Fruit fly (Drosophila melanogaster) whole organism, prepupa: ENCODE data around the gene CG7497.

Source experiments
- Blimp-1 ChIP-seq: fragments of 200-800 bp; sonication (Bioruptor generic); optimal IDR thresholded peaks from 3 replicates; lab custom pipeline; 2017; ENCODE audit warnings: missing biosample characterization, missing genetic modification characterization, mild to moderate bottlenecking, moderate library complexity, missing genetic modification reagents
- CG10631 ChIP-seq: fragments of 200-800 bp; sonication (Bioruptor generic); optimal IDR thresholded peaks from 2 replicates; lab custom pipeline; 2016; ENCODE audit warnings: missing biosample characterization, missing genetic modification characterization
- CG11294 ChIP-seq: fragments of 200-800 bp; sonication (Bioruptor generic); IDR thresholded peaks from 2 replicates; pipeline ENCODE4 v1.3.6; 2022; ENCODE audit warnings: missing biosample characterization, missing genetic modification characterization
- CG11762 ChIP-seq: fragments of 200-800 bp; sonication (Bioruptor generic); optimal IDR thresholded peaks from 3 replicates; lab custom pipeline; 2016; ENCODE audit warnings: missing biosample characterization, missing genetic modification characterization; ENCODE audit not compliant: insufficient read depth
- CG11902 ChIP-seq: fragments of 200-800 bp; sonication (Bioruptor generic); optimal IDR thresholded peaks from 3 replicates; lab custom pipeline; 2016; ENCODE audit warnings: missing biosample characterization, missing genetic modification characterization
- CG15336 ChIP-seq: fragments of 200-800 bp; sonication (Bioruptor generic); IDR thresholded peaks from 2 replicates; pipeline ENCODE4 v1.3.6; 2022; ENCODE audit warnings: missing biosample characterization, missing genetic modification characterization
- CG1621 ChIP-seq: fragments of 200-800 bp; sonication (Bioruptor generic); optimal IDR thresholded peaks from 3 replicates; lab custom pipeline; 2018; ENCODE audit warnings: missing biosample characterization, mild to moderate bottlenecking, missing genetic modification characterization
- CG16779 ChIP-seq: fragments of 200-800 bp; sonication (Bioruptor generic); optimal IDR thresholded peaks from 3 replicates; lab custom pipeline; 2017; ENCODE audit warnings: missing biosample characterization, mild to moderate bottlenecking, missing genetic modification characterization
- CG3032 ChIP-seq: fragments of 200-800 bp; optimal IDR thresholded peaks from 2 replicates; lab custom pipeline; 2019; ENCODE audit warnings: missing biosample characterization, mild to moderate bottlenecking, missing genetic modification characterization, moderate library complexity
- CG31627 ChIP-seq: fragments of 200-800 bp; sonication (Bioruptor generic); optimal IDR thresholded peaks from 3 replicates; lab custom pipeline; 2016; ENCODE audit warnings: missing biosample characterization, missing genetic modification characterization
- CG32006 ChIP-seq: fragments of 200-800 bp; sonication (Bioruptor generic); optimal IDR thresholded peaks from 3 replicates; lab custom pipeline; 2017; ENCODE audit warnings: missing biosample characterization, mild to moderate bottlenecking, missing genetic modification characterization
- CG34406 ChIP-seq: fragments of 200-800 bp; sonication (Bioruptor generic); optimal IDR thresholded peaks from 3 replicates; lab custom pipeline; 2016; ENCODE audit warnings: missing biosample characterization, missing genetic modification characterization
- CG3919 ChIP-seq: fragments of 200-800 bp; sonication (Bioruptor generic); optimal IDR thresholded peaks from 3 replicates; lab custom pipeline; 2016; ENCODE audit warnings: missing biosample characterization, missing genetic modification characterization
- CG4318 ChIP-seq: fragments of 200-800 bp; sonication (Bioruptor generic); optimal IDR thresholded peaks from 3 replicates; lab custom pipeline; 2017; ENCODE audit warnings: missing biosample characterization, mild to moderate bottlenecking, missing genetic modification characterization
- CG6163 ChIP-seq: fragments of 200-800 bp; sonication (Bioruptor generic); IDR thresholded peaks from 3 replicates; pipeline ENCODE4 v1.3.6; 2022; ENCODE audit warnings: missing biosample characterization, missing genetic modification characterization
- CG6276 ChIP-seq: fragments of 200-800 bp; sonication (Bioruptor generic); optimal IDR thresholded peaks from 2 replicates; lab custom pipeline; 2017; ENCODE audit warnings: missing biosample characterization, mild to moderate bottlenecking, missing genetic modification characterization
- CG6808 ChIP-seq: fragments of 200-800 bp; sonication (Bioruptor generic); optimal IDR thresholded peaks from 3 replicates; lab custom pipeline; 2017; ENCODE audit warnings: missing biosample characterization, missing genetic modification characterization, mild to moderate bottlenecking, moderate library complexity, missing genetic modification reagents
- CG6854 ChIP-seq: fragments of 200-800 bp; sonication (Bioruptor generic); optimal IDR thresholded peaks from 2 replicates; lab custom pipeline; 2017; ENCODE audit warnings: missing biosample characterization, mild to moderate bottlenecking, missing genetic modification characterization
- CG8119 ChIP-seq: fragments of 200-800 bp; sonication (Bioruptor generic); IDR thresholded peaks from 3 replicates; pipeline ENCODE4 v1.3.6; 2022; ENCODE audit warnings: missing biosample characterization, missing genetic modification characterization
- CG8319 ChIP-seq: fragments of 200-800 bp; sonication (Bioruptor generic); optimal IDR thresholded peaks from 3 replicates; lab custom pipeline; 2016; ENCODE audit warnings: missing biosample characterization, missing genetic modification characterization
- CG8632 ChIP-seq: fragments of 200-800 bp; sonication (Bioruptor generic); optimal IDR thresholded peaks from 3 replicates; lab custom pipeline; 2016; ENCODE audit warnings: missing biosample characterization, missing genetic modification characterization
- Eip78C ChIP-seq: fragments of 200-800 bp; sonication (Bioruptor generic); peaks from one replicate; lab custom pipeline; 2016; ENCODE audit warnings: missing biosample characterization, missing genetic modification characterization
- Gug ChIP-seq: fragments of 200-800 bp; sonication (Bioruptor generic); IDR thresholded peaks from 2 replicates; pipeline ENCODE4 v1.3.6; 2022; ENCODE audit warnings: missing biosample characterization, missing genetic modification characterization
- Hr38 ChIP-seq: sonication (Bioruptor generic); optimal IDR thresholded peaks from 2 replicates; lab custom pipeline; 2016; ENCODE audit warnings: missing biosample characterization, missing genetic modification characterization
- Lpt ChIP-seq: fragments of 200-800 bp; sonication (Bioruptor generic); optimal IDR thresholded peaks from 3 replicates; lab custom pipeline; 2016; ENCODE audit warnings: missing biosample characterization, missing genetic modification characterization
- Met ChIP-seq: fragments of 200-800 bp; sonication (Bioruptor generic); optimal IDR thresholded peaks from 3 replicates; lab custom pipeline; 2016; ENCODE audit warnings: missing biosample characterization, missing genetic modification characterization
- OdsH ChIP-seq: fragments of 200-800 bp; sonication (Bioruptor generic); optimal IDR thresholded peaks from 3 replicates; lab custom pipeline; 2016; ENCODE audit warnings: missing biosample characterization, missing genetic modification characterization
- Smox ChIP-seq: fragments of 200-800 bp; sonication (Bioruptor generic); optimal IDR thresholded peaks from 3 replicates; lab custom pipeline; 2016; ENCODE audit warnings: missing biosample characterization, missing genetic modification characterization
- Sox14 ChIP-seq: fragments of 200-800 bp; sonication (Bioruptor generic); optimal IDR thresholded peaks from 3 replicates; lab custom pipeline; 2016; ENCODE audit warnings: missing biosample characterization, missing genetic modification characterization
- Sox15 ChIP-seq: fragments of 200-800 bp; sonication (Bioruptor generic); optimal IDR thresholded peaks from 3 replicates; lab custom pipeline; 2016; ENCODE audit warnings: missing biosample characterization, missing genetic modification characterization
- achi ChIP-seq: fragments of 200-800 bp; sonication (Bioruptor generic); optimal IDR thresholded peaks from 3 replicates; lab custom pipeline; 2016; ENCODE audit warnings: missing biosample characterization, missing genetic modification characterization
- acj6 ChIP-seq: fragments of 200-800 bp; sonication (Bioruptor generic); optimal IDR thresholded peaks from 3 replicates; lab custom pipeline; 2016; ENCODE audit warnings: missing biosample characterization, missing genetic modification characterization
- cyc ChIP-seq: fragments of 200-800 bp; sonication (Bioruptor generic); optimal IDR thresholded peaks from 3 replicates; lab custom pipeline; 2016; ENCODE audit warnings: missing biosample characterization, missing genetic modification characterization
- dac ChIP-seq: fragments of 200-800 bp; sonication (Bioruptor generic); optimal IDR thresholded peaks from 2 replicates; lab custom pipeline; 2017; ENCODE audit warnings: missing biosample characterization, mild to moderate bottlenecking, missing genetic modification characterization
- dsx ChIP-seq: fragments of 200-800 bp; optimal IDR thresholded peaks from 3 replicates; lab custom pipeline; 2019; ENCODE audit warnings: missing biosample characterization, mild to moderate bottlenecking, missing genetic modification characterization, moderate library complexity; ENCODE audit not compliant: poor library complexity, severe bottlenecking
- eg ChIP-seq: fragments of 200-800 bp; sonication (Bioruptor generic); IDR thresholded peaks from 3 replicates; pipeline ENCODE4 v1.3.6; 2022; ENCODE audit warnings: missing biosample characterization, missing genetic modification characterization
- esn ChIP-seq: fragments of 200-800 bp; sonication (Bioruptor generic); optimal IDR thresholded peaks from 2 replicates; lab custom pipeline; 2016; ENCODE audit warnings: missing biosample characterization, mild to moderate bottlenecking, missing genetic modification characterization, moderate library complexity
- fd85E ChIP-seq: fragments of 200-800 bp; sonication (Bioruptor generic); optimal IDR thresholded peaks from 3 replicates; lab custom pipeline; 2016; ENCODE audit warnings: missing biosample characterization, missing genetic modification characterization
- fkh ChIP-seq: fragments of 200-800 bp; sonication (Bioruptor generic); optimal IDR thresholded peaks from 3 replicates; lab custom pipeline; 2017; ENCODE audit warnings: missing biosample characterization, mild to moderate bottlenecking, missing genetic modification characterization, moderate library complexity
- lz ChIP-seq: fragments of 200-800 bp; sonication (Bioruptor generic); optimal IDR thresholded peaks from 3 replicates; lab custom pipeline; 2016; ENCODE audit warnings: missing biosample characterization, missing genetic modification characterization
- net ChIP-seq: fragments of 200-800 bp; sonication (Bioruptor generic); optimal IDR thresholded peaks from 3 replicates; lab custom pipeline; 2016; ENCODE audit warnings: missing biosample characterization, missing genetic modification characterization
- pdm3 ChIP-seq: fragments of 200-800 bp; sonication (Bioruptor generic); optimal IDR thresholded peaks from 3 replicates; lab custom pipeline; 2016; ENCODE audit warnings: missing biosample characterization, missing genetic modification characterization
- spab ChIP-seq: fragments of 200-800 bp; sonication (Bioruptor generic); optimal IDR thresholded peaks from 2 replicates; lab custom pipeline; 2017; ENCODE audit warnings: missing biosample characterization, mild to moderate bottlenecking, missing genetic modification characterization, missing genetic modification reagents
- ss ChIP-seq, 2 experiments: fragments of 200-800 bp; sonication (Bioruptor generic); optimal IDR thresholded peaks; 2 replicates in 1 of 2; 3 replicates in 1 of 2; lab custom pipeline; 2017 to 2018; ENCODE audit warnings: mild to moderate bottlenecking in 2 of 2, missing biosample characterization in 2 of 2, missing genetic modification characterization in 2 of 2, moderate library complexity in 1 of 2
- svp ChIP-seq: fragments of 200-800 bp; sonication (Bioruptor generic); peaks from one replicate; lab custom pipeline; 2016; ENCODE audit warnings: missing biosample characterization, missing genetic modification characterization
- topi ChIP-seq: fragments of 200-800 bp; sonication (Bioruptor generic); optimal IDR thresholded peaks from 3 replicates; lab custom pipeline; 2016; ENCODE audit warnings: missing biosample characterization, missing genetic modification characterization
- vri ChIP-seq: fragments of 200-800 bp; sonication (Bioruptor generic); optimal IDR thresholded peaks from 3 replicates; lab custom pipeline; 2016; ENCODE audit warnings: missing biosample characterization, mild to moderate bottlenecking, missing genetic modification characterization

CG7497 gene

DNA sequence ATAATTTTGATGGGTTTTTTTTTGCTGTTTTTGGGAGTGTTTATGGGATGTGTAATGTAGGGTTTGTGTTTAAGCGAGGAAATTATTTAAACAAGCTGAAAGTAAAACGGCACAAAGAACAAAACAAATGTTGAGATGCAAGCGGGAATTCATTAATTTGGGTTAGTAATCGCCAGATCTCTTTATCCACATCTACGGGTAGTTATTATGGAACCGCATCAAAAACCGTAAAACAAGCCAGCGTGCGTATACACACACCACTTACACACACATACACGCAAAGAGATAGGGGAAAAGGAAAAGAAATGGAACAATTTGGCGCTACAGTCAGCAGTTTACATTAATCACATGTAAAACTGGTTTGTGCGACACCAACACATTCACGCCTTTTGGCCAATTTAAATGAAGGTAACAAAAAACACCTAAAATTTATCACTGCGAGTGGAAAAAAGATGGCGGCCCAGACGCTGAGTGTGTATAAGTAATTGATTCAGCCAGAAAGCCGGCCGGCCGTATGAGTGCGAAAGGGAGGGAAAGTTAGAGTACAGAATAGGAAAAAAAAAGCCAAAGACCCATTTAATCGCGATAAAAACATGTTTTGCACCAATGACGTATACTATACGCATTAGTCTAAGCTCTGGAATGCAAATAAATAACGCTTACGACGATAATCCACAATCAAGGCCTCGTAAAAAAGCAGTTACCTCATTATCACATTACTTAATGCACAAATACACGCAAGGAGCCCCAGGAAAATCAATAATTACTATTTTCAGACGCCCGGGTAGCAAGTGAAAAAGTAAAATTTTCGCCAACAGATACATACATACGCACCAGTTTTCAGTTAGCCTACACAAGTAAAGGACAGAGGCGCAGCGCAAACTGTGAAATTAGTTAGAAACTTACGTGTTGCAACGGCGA lies 11.0 kb downstream of the CG7497 start:
- TF ChIP-seq Lpt (GFP tag; lab: Kevin White, UChicago) (no peak), CG6854 (peak; percentile 29), CG11762 (GFP tag; lab: Kevin White, UChicago) (no peak), CG31627 (GFP tag; lab: Kevin White, UChicago) (no peak), topi (GFP tag; lab: Kevin White, UChicago) (no peak), CG3919 (GFP tag; lab: Kevin White, UChicago) (no peak), CG1621 (tag; lab: Kevin White, UChicago) (peak; percentile 77), dac (GFP tag; lab: Kevin White, UChicago) (no peak), dsx (GFP tag; lab: Kevin White, UChicago) (no peak), Hr38 (GFP tag; lab: Kevin White, UChicago) (no peak), CG10631 (no peak), fkh (GFP tag; lab: Kevin White, UChicago) (peak; percentile 44), CG15336 (GFP tag; lab: Robert Waterston, UW) (0 out of 2 replicates have a peak, but pooled peaks have one; percentile 12), esn (GFP tag; lab: Kevin White, UChicago) (no peak), CG11294 (GFP tag; lab: Robert Waterston, UW) (no peak), Eip78C (peak; percentile 63), CG8119 (peak; percentile 14; the same call in 1 of the 3 replicates), cyc (no peak), ss (GFP tag; optimal IDR thresholded peaks at IDR 0.05; lab: Kevin White, UChicago) (peak; percentile 26 to 31), net (no peak), vri (GFP tag; lab: Kevin White, UChicago) (peak; percentile 68)
- TF ChIP-seq, all 60 proteins: peak for 8

DNA sequence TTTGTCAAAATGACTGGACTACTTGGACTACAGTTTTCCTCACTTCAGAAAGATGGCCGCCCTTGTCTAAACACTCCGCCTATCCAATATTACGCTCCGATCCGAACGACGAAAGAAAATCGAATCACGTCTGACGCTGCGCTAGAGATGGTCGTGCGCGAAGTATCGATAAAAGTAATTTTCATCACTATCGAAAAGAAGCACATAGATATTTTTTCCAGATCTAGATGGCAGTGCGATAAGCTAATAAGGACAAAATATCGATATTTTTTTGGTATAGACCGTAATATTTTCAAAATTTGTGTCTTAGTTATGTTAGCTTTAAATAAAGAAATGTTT lies 11.6 kb downstream of the CG7497 start, which contains the start of gene Pep:
Gene Pep (minus strand): TSS at position 131 of the 339 bp plus-strand sequence.
- TF ChIP-seq Hr38 (GFP tag; lab: Kevin White, UChicago) (no peak), ss (GFP tag; optimal IDR thresholded peaks at IDR 0.05; lab: Kevin White, UChicago) (no peak), CG11762 (GFP tag; lab: Kevin White, UChicago) (no peak), CG32006 (GFP tag; lab: Kevin White, UChicago) (no peak), net (no peak), CG11294 (GFP tag; lab: Robert Waterston, UW) (no peak), achi (GFP tag; lab: Kevin White, UChicago) (peak; percentile 0), CG11902 (GFP tag; lab: Kevin White, UChicago) (no peak), CG6163 (GFP tag; lab: Robert Waterston, UW) (no peak), CG6276 (GFP tag; lab: Kevin White, UChicago) (no peak), Sox15 (no peak), CG8319 (GFP tag; lab: Kevin White, UChicago) (no peak), CG31627 (GFP tag; lab: Kevin White, UChicago) (peak; percentile 19), Eip78C (peak; percentile 81), fkh (GFP tag; lab: Kevin White, UChicago) (no peak), CG8632 (GFP tag; lab: Kevin White, UChicago) (no peak), CG16779 (no peak), acj6 (GFP tag; lab: Kevin White, UChicago) (no peak), CG34406 (GFP tag; lab: Kevin White, UChicago) (no peak), CG1621 (tag; lab: Kevin White, UChicago) (peak; percentile 56), CG6808 (no peak), OdsH (GFP tag; lab: Kevin White, UChicago) (no peak), Sox14 (GFP tag; lab: Kevin White, UChicago) (peak; percentile 54), eg (GFP tag; lab: Robert Waterston, UW) (no peak), CG6854 (peak; percentile 17), Lpt (GFP tag; lab: Kevin White, UChicago) (no peak), CG3919 (GFP tag; lab: Kevin White, UChicago) (no peak), CG3032 (tag; lab: Kevin White, UChicago) (peak; percentile 24), pdm3 (no peak), esn (GFP tag; lab: Kevin White, UChicago) (peak; percentile 56), cyc (peak; percentile 14), Met (GFP tag; lab: Kevin White, UChicago) (peak; percentile 35), lz (peak; percentile 50), Smox (GFP tag; lab: Kevin White, UChicago) (no peak), Blimp-1 (GFP tag; lab: Kevin White, UChicago) (no peak), spab (no peak), svp (GFP tag; lab: Kevin White, UChicago) (peak; percentile 55), fd85E (GFP tag; lab: Kevin White, UChicago) (no peak), Gug (no peak), CG4318 (GFP tag; lab: Kevin White, UChicago) (no peak)
